Worm (Caenorhabditis elegans) whole organism, L2 larva: ENCODE results near the gene puf-12.

ENCODE experiments used
- nhr-23 ChIP-seq: fragments of 150-350 bp; optimal IDR thresholded peaks from 2 replicates; lab custom pipeline; 2014; ENCODE audit warnings: missing biosample characterization, missing genetic modification reagents, missing genetic modification characterization
- unc-55 ChIP-seq: fragments of 150-350 bp; sonication (generic microtip); optimal IDR thresholded peaks from 3 replicates; lab custom pipeline; 2014; ENCODE audit warnings: missing biosample characterization, missing genetic modification reagents, missing genetic modification characterization

DNA sequence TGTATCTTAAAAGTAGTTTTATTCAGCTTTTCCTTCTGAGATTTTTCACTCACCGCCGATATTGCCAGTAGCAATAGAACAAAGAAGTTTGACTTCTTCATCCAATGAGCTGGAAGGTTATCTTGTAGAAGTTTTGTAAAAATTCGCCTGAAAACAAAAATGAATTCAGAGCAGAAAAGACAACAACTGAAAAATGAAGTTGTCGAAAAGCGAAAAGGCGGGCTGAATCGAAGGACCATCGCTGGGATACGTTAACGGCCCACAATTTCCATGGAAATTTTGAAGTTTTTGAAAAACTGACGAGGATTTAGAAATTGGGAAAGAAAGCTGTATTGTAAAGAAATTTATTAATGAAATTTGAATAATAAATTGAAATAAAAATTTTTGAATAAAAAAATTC is 21.6 kb downstream of the puf-12 start, which contains the start of gene lov-1:
- TF ChIP-seq unc-55 (GFP tag; lab: Kevin White, UChicago): no peak
- TF ChIP-seq nhr-23 (tag; lab: Kevin White, UChicago): no peak
